Fruit fly (Drosophila melanogaster) whole organism, wandering third instar larva: ENCODE data around the gene Gr32a.

Experiments used
- CG9705 ChIP-seq: fragments of 200-800 bp; sonication (Bioruptor generic); optimal IDR thresholded peaks from 2 replicates; lab custom pipeline; 2018; ENCODE audit warnings: missing biosample characterization, mild to moderate bottlenecking, missing genetic modification characterization
- Hr78 ChIP-seq: fragments of >200 bp; optimal IDR thresholded peaks from 2 replicates; lab custom pipeline; 2017; ENCODE audit warnings: missing biosample characterization, missing genetic modification characterization
- rgr ChIP-seq: fragments of 200-800 bp; sonication (Bioruptor generic); optimal IDR thresholded peaks from 3 replicates; lab custom pipeline; 2016; ENCODE audit warnings: missing biosample characterization, mild to moderate bottlenecking, missing genetic modification characterization
- sv ChIP-seq: fragments of 200-800 bp; sonication (Bioruptor generic); optimal IDR thresholded peaks from 3 replicates; lab custom pipeline; 2016; ENCODE audit warnings: missing biosample characterization, missing genetic modification characterization
- usp ChIP-seq: fragments of >200 bp; optimal IDR thresholded peaks from 2 replicates; lab custom pipeline; 2017; ENCODE audit warnings: missing biosample characterization, missing genetic modification characterization

- TF ChIP-seq rgr (GFP tag; lab: Kevin White, UChicago) (no peak), sv (GFP tag; lab: Kevin White, UChicago) (peak; percentile 35), Hr78 (GFP tag; lab: Kevin White, UChicago) (no peak), usp (GFP tag; lab: Kevin White, UChicago) (no peak), CG9705 (GFP tag; lab: Kevin White, UChicago) (no peak)
Measured at dm6 chr2L:11113011-11113528, 744 bp upstream of the Gr32a start, which contains the start of gene Idua.
